Worm (Caenorhabditis elegans) whole organism, L3 larva: Measurements from ENCODE around the gene C47E8.1.

ENCODE experiments used
- ceh-9 ChIP-seq: sonication (generic microtip); optimal IDR thresholded peaks from 2 replicates; lab custom pipeline; 2018; ENCODE audit warnings: missing biosample characterization, missing genetic modification characterization
- elt-2 ChIP-seq: sonication (generic microtip); optimal IDR thresholded peaks from 2 replicates; lab custom pipeline; 2016; ENCODE audit warnings: missing genetic modification reagents, mild to moderate bottlenecking, missing genetic modification characterization, missing compliant biosample characterization
- lin-15B ChIP-seq: fragments of 150-350 bp; optimal IDR thresholded peaks from 2 replicates; lab custom pipeline; 2014; ENCODE audit warnings: missing biosample characterization, missing genetic modification characterization
- nhr-11 ChIP-seq: fragments of 150-350 bp; optimal IDR thresholded peaks from 2 replicates; lab custom pipeline; 2014; ENCODE audit warnings: missing biosample characterization, missing genetic modification characterization
- nhr-23 ChIP-seq: fragments of 150-350 bp; optimal IDR thresholded peaks from 2 replicates; lab custom pipeline; 2014; ENCODE audit warnings: missing biosample characterization, missing genetic modification reagents, missing genetic modification characterization
- nhr-237 ChIP-seq: fragments of 150-350 bp; optimal IDR thresholded peaks from 2 replicates; lab custom pipeline; 2014; ENCODE audit warnings: missing biosample characterization, missing genetic modification characterization
- skn-1 ChIP-seq: fragments of 150-350 bp; optimal IDR thresholded peaks from 2 replicates; lab custom pipeline; 2014; ENCODE audit warnings: missing biosample characterization, missing genetic modification characterization
- ztf-11 ChIP-seq: fragments of 150-350 bp; optimal IDR thresholded peaks from 2 replicates; lab custom pipeline; 2014; ENCODE audit warnings: missing biosample characterization, missing genetic modification characterization

DNA sequence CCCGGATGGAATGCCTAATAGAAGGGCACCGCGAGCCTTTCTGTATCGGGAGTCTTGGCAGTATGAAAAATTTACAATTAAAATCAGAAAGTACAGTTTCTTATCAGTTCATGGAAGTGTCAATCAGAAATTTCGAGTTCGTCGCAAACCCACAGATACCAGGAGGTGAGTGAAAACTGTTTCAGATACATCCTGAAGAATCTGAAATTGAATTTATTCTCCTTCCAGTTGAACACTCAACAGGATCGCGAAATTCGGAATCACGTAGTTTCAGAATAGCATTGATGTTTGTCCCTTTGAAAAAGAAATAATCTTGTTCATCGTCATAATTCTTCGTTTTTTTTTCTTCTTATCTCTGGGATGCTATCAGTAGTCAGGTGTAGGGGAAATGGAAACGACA lies 50.3 kb downstream of the C47E8.1 start, which contains the start of gene fbxa-147:
- TF ChIP-seq lin-15B (tag; lab: Kevin White, UChicago): no peak
- TF ChIP-seq ceh-9 (tag; lab: Kevin White, UChicago): no peak
- no peak for TF ChIP-seq nhr-23 (tag; lab: Kevin White, UChicago)
- TF ChIP-seq elt-2 (tag; lab: Kevin White, UChicago): peak; percentile 51
- TF ChIP-seq nhr-237: no peak
- TF ChIP-seq skn-1 (tag; lab: Kevin White, UChicago): no peak
- TF ChIP-seq ztf-11 (tag; lab: Kevin White, UChicago): no peak
- no peak for TF ChIP-seq nhr-11
